Fruit fly (Drosophila melanogaster): ENCODE data around the gene CG9391.

DNA sequence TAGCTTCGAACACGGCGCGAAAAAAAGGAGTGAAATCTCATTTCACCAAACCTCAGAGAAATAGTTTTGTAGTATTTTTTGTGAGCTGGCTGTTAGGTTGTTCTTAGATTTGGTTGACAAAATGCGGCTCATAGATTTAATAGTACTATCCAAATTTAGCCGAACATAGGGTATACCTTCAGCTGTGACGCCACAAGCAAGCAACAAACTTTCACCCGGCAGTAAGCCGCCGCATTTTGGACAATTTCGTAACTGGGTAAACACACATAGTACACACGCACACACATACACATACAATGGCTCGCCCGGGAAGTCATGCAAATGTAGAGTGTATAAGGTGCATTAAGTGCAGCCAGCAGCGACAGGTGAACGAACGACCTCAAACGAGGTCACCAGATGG, 8.9 kb downstream of the CG9391 start:
- TF ChIP-seq fd59A (GFP tag; optimal IDR thresholded peaks at IDR 0.05) (no peak), dac (GFP tag; optimal IDR thresholded peaks at IDR 0.05) (peak; percentile 55), CG32006 (GFP tag; optimal IDR thresholded peaks at IDR 0.05) (peak; percentile 84), CG6276 (GFP tag; optimal IDR thresholded peaks at IDR 0.05) (peak; percentile 47), Hr38 (GFP tag; optimal IDR thresholded peaks at IDR 0.05) (no peak), lz (GFP tag; optimal IDR thresholded peaks at IDR 0.05) (no peak), fkh (GFP tag; optimal IDR thresholded peaks at IDR 0.05) (peak; percentile 31)

Data from whole organism, prepupa.